Worm (Caenorhabditis elegans) whole organism, midembryonic: ENCODE results near the gene mep-1.

ENCODE experiments used
- cog-1 ChIP-seq: sonication (generic microtip); optimal IDR thresholded peaks from 2 replicates; lab custom pipeline; 2016; ENCODE audit warnings: missing genetic modification characterization, missing compliant biosample characterization
- ref-1 ChIP-seq: fragments of 200-800 bp; sonication (Bioruptor generic); conservative IDR thresholded peaks from 2 replicates; pipeline ENCODE4 v1.3.6; 2022; ENCODE audit warnings: missing genetic modification reagents, missing genetic modification characterization, missing compliant biosample characterization
- ztf-29 ChIP-seq: fragments of 200-800 bp; sonication (Bioruptor generic); IDR thresholded peaks from 2 replicates; pipeline ENCODE4 v1.3.6; 2022; ENCODE audit warnings: missing genetic modification reagents, missing genetic modification characterization, missing compliant biosample characterization

ce11 chrIV:11493899-11494298, 30.5 kb upstream of the mep-1 start:
- TF ChIP-seq cog-1 (tag; lab: Kevin White, UChicago) (no peak), ztf-29 (GFP tag; lab: Robert Waterston, UW) (no peak), ref-1 (no peak)
